Worm (Caenorhabditis elegans): ENCODE measurements around the gene ccz-1.

DNA sequence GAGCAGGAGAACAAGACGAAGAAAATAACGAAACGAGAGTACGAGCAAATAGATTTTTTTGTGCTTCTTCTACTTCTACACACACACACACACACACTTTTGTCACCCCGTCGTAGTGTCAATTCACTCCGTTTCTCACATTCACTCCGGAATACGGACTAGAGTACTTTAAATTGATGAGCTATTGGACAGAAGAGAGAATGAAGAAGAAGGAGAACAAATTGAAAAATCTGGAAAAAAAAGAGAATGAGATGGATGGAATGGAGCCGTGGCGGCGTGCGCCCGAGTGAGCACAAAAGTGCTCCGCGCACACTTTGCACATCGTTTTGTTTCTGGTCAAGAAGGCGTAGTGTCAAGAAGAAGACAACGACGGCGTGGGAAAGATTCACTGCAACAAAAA is 8.8 kb downstream of the ccz-1 start:
- TF ChIP-seq ztf-11 (tag; optimal IDR thresholded peaks at IDR 0.05) (no peak), lin-39 (tag; optimal IDR thresholded peaks at IDR 0.05) (no peak), snpc-4 (tag; optimal IDR thresholded peaks at IDR 0.05) (no peak), mdl-1 (tag; optimal IDR thresholded peaks at IDR 0.05) (no peak), nhr-11 (tag; optimal IDR thresholded peaks at IDR 0.05) (no peak), ZK546.5 (tag; optimal IDR thresholded peaks at IDR 0.05) (no peak), nfya-1 (tag; optimal IDR thresholded peaks at IDR 0.05; ENCODE audit: insufficient read depth) (no peak), aly-2 (tag; optimal IDR thresholded peaks at IDR 0.05) (no peak)
